Worm (Caenorhabditis elegans) whole organism, L4 larva: ENCODE results near the gene C03B1.7.

Experiments used
- D1046.2 ChIP-seq: fragments of 200-800 bp; sonication (Bioruptor generic); IDR thresholded peaks from 2 replicates; pipeline ENCODE4 v1.3.6; 2022; ENCODE audit warnings: missing genetic modification characterization, missing compliant biosample characterization
- F10B5.3 ChIP-seq: sonication (generic microtip); optimal IDR thresholded peaks from 2 replicates; lab custom pipeline; 2016; ENCODE audit warnings: mild to moderate bottlenecking, missing genetic modification characterization, missing compliant biosample characterization
- R02D3.7 ChIP-seq: fragments of 150-350 bp; sonication (generic microtip); optimal IDR thresholded peaks from 3 replicates; lab custom pipeline; 2014; ENCODE audit warnings: missing biosample characterization, missing genetic modification characterization
- T26A8.4 ChIP-seq: fragments of 200-800 bp; sonication (Bioruptor generic); IDR thresholded peaks from 2 replicates; pipeline ENCODE4 v1.3.6; 2022; ENCODE audit warnings: missing genetic modification characterization, missing compliant biosample characterization
- Y48G9A.11 ChIP-seq: fragments of 200-800 bp; sonication (Bioruptor generic); IDR thresholded peaks from 2 replicates; pipeline ENCODE4 v1.3.6; 2022; ENCODE audit warnings: missing genetic modification reagents, missing genetic modification characterization, missing compliant biosample characterization
- ZK546.5 ChIP-seq, 2 experiments: sonication (generic microtip); optimal IDR thresholded peaks; 2 replicates each; lab custom pipeline; 2017; ENCODE audit warnings: missing biosample characterization in 2 of 2, missing genetic modification characterization in 2 of 2
- aha-1 ChIP-seq: fragments of 150-350 bp; peaks from one replicate; lab custom pipeline; 2014; ENCODE audit warnings: missing biosample characterization, missing genetic modification characterization
- ama-1 ChIP-seq: fragments of 150-350 bp; optimal IDR thresholded peaks from 2 replicates; lab custom pipeline; 2014; ENCODE audit warnings: inconsistent platforms, mixed read lengths
- attf-4 ChIP-seq: sonication (generic microtip); optimal IDR thresholded peaks from 3 replicates; lab custom pipeline; 2017; ENCODE audit warnings: missing biosample characterization, missing genetic modification characterization
- ceh-62 ChIP-seq: sonication (generic microtip); optimal IDR thresholded peaks from 2 replicates; lab custom pipeline; 2017; ENCODE audit warnings: missing biosample characterization, missing genetic modification characterization
- cey-2 ChIP-seq: sonication (generic microtip); optimal IDR thresholded peaks from 3 replicates; lab custom pipeline; 2017; ENCODE audit warnings: missing genetic modification characterization, mild to moderate bottlenecking, missing compliant biosample characterization, antibody characterized with exemption, borderline replicate concordance; ENCODE audit not compliant: insufficient read depth
- daf-12 ChIP-seq: fragments of 150-350 bp; optimal IDR thresholded peaks from 2 replicates; lab custom pipeline; 2014; ENCODE audit warnings: missing biosample characterization, missing genetic modification reagents, missing genetic modification characterization
- daf-16 ChIP-seq, 3 experiments: sonication (generic microtip); optimal IDR thresholded peaks; 2 replicates each; lab custom pipeline; 2016 to 2017; ENCODE audit warnings: missing genetic modification characterization in 3 of 3, missing genetic modification reagents in 3 of 3, mild to moderate bottlenecking in 2 of 3, missing compliant biosample characterization in 2 of 3, missing biosample characterization in 1 of 3, moderate library complexity in 1 of 3
- daf-8 ChIP-seq: fragments of 200-800 bp; sonication (Bioruptor generic); IDR thresholded peaks from 2 replicates; pipeline ENCODE4 v1.3.6; 2022; ENCODE audit warnings: missing genetic modification characterization, missing compliant biosample characterization
- dmd-6 ChIP-seq: fragments of 200-800 bp; sonication (Bioruptor generic); IDR thresholded peaks from 2 replicates; pipeline ENCODE4 v1.3.6; 2022; ENCODE audit warnings: missing genetic modification reagents, missing genetic modification characterization, missing compliant biosample characterization
- dve-1 ChIP-seq: sonication (generic microtip); optimal IDR thresholded peaks from 2 replicates; lab custom pipeline; 2017; ENCODE audit warnings: antibody characterized with exemption, mild to moderate bottlenecking, missing genetic modification characterization, missing compliant biosample characterization; ENCODE audit not compliant: insufficient read depth
- egl-27 ChIP-seq: sonication (generic microtip); optimal IDR thresholded peaks from 3 replicates; lab custom pipeline; 2017; ENCODE audit warnings: missing biosample characterization, missing genetic modification reagents, missing genetic modification characterization
- egl-43 ChIP-seq: fragments of 200-800 bp; sonication (Bioruptor generic); IDR thresholded peaks from 2 replicates; pipeline ENCODE4 v1.3.6; 2022; ENCODE audit warnings: missing genetic modification reagents, missing genetic modification characterization, missing compliant biosample characterization
- fos-1 ChIP-seq: fragments of 150-350 bp; optimal IDR thresholded peaks from 2 replicates; lab custom pipeline; 2014; ENCODE audit warnings: missing biosample characterization, missing genetic modification characterization
- hif-1 ChIP-seq, 2 experiments: sonication (generic microtip); optimal IDR thresholded peaks; 2 replicates each; lab custom pipeline; 2016 to 2017; ENCODE audit warnings: missing compliant biosample characterization in 2 of 2, missing genetic modification characterization in 2 of 2, missing genetic modification reagents in 2 of 2, missing genotype in 2 of 2, mild to moderate bottlenecking in 1 of 2
- hmg-1.1 ChIP-seq: fragments of 200-800 bp; sonication (Bioruptor generic); IDR thresholded peaks from 2 replicates; pipeline ENCODE4 v1.3.6; 2022; ENCODE audit warnings: missing genetic modification reagents, missing genetic modification characterization, missing compliant biosample characterization
- jun-1 ChIP-seq: fragments of 150-350 bp; optimal IDR thresholded peaks from 2 replicates; lab custom pipeline; 2014; ENCODE audit warnings: missing biosample characterization, missing genetic modification reagents, missing genetic modification characterization
- lim-7 ChIP-seq: fragments of 200-800 bp; sonication (Bioruptor generic); IDR thresholded peaks from 2 replicates; pipeline ENCODE4 v1.3.6; 2022; ENCODE audit warnings: missing genetic modification characterization, missing compliant biosample characterization
- lin-1 ChIP-seq: fragments of 200-800 bp; sonication (Bioruptor generic); IDR thresholded peaks from 2 replicates; pipeline ENCODE4 v1.3.6; 2022; ENCODE audit warnings: missing genetic modification reagents, missing genetic modification characterization, missing compliant biosample characterization
- lin-39 ChIP-seq: fragments of 150-350 bp; optimal IDR thresholded peaks from 2 replicates; lab custom pipeline; 2014; ENCODE audit warnings: missing biosample characterization, missing genetic modification reagents, missing genetic modification characterization
- lir-3 ChIP-seq: sonication (generic microtip); optimal IDR thresholded peaks from 2 replicates; lab custom pipeline; 2016; ENCODE audit warnings: mild to moderate bottlenecking, missing genetic modification characterization, missing compliant biosample characterization
- madf-5 ChIP-seq, 2 experiments: fragments of 200-800 bp; sonication (Bioruptor generic); IDR thresholded peaks; 2 replicates each; pipeline ENCODE4 v1.3.6; 2022; ENCODE audit warnings: missing compliant biosample characterization in 2 of 2, missing genetic modification characterization in 2 of 2
- nhr-11 ChIP-seq: fragments of 150-350 bp; optimal IDR thresholded peaks from 2 replicates; lab custom pipeline; 2014; ENCODE audit warnings: missing biosample characterization, missing genetic modification characterization
- nhr-48 ChIP-seq: sonication (generic microtip); optimal IDR thresholded peaks from 2 replicates; lab custom pipeline; 2016; ENCODE audit warnings: mild to moderate bottlenecking, missing genetic modification characterization, missing compliant biosample characterization
- nhr-6 ChIP-seq: fragments of 150-350 bp; optimal IDR thresholded peaks from 2 replicates; lab custom pipeline; 2014; ENCODE audit warnings: missing biosample characterization, missing genetic modification characterization
- nhr-77 ChIP-seq: fragments of 150-350 bp; optimal IDR thresholded peaks from 2 replicates; lab custom pipeline; 2014; ENCODE audit warnings: missing biosample characterization, missing genetic modification characterization
- pqm-1 ChIP-seq: sonication (generic microtip); optimal IDR thresholded peaks from 2 replicates; lab custom pipeline; 2017; ENCODE audit warnings: missing biosample characterization, missing genetic modification characterization
- sdz-12 ChIP-seq: fragments of 200-800 bp; sonication (Bioruptor generic); optimal IDR thresholded peaks from 2 replicates; lab custom pipeline; 2018; ENCODE audit warnings: mild to moderate bottlenecking, missing genetic modification characterization, missing compliant biosample characterization
- set-16 ChIP-seq: fragments of 200-800 bp; sonication (Bioruptor generic); IDR thresholded peaks from 2 replicates; pipeline ENCODE4 v1.3.6; 2022; ENCODE audit warnings: missing genetic modification reagents, missing genetic modification characterization, missing compliant biosample characterization
- spr-1 ChIP-seq: sonication (generic microtip); optimal IDR thresholded peaks from 2 replicates; lab custom pipeline; 2016; ENCODE audit warnings: mild to moderate bottlenecking, missing genetic modification characterization, missing compliant biosample characterization
- spr-3 ChIP-seq: fragments of 200-800 bp; sonication (Bioruptor generic); optimal IDR thresholded peaks from 2 replicates; lab custom pipeline; 2018; ENCODE audit warnings: mild to moderate bottlenecking, missing genetic modification characterization, missing compliant biosample characterization
- unc-130 ChIP-seq: sonication (generic microtip); optimal IDR thresholded peaks from 2 replicates; lab custom pipeline; 2016; ENCODE audit warnings: missing genetic modification reagents, missing genetic modification characterization, missing compliant biosample characterization
- unc-39 ChIP-seq: sonication (generic microtip); optimal IDR thresholded peaks from 2 replicates; lab custom pipeline; 2017; ENCODE audit warnings: missing biosample characterization, missing genetic modification characterization
- unc-62 ChIP-seq, 3 experiments: fragments of 150-350 bp in 1 of 3; sonication (generic microtip); optimal IDR thresholded peaks in 2 of 3; peaks in 1 of 3; 1 replicate in 1 of 3; 2 replicates in 2 of 3; lab custom pipeline; 2014 to 2017; ENCODE audit warnings: missing biosample characterization in 3 of 3, missing genetic modification characterization in 3 of 3, missing genetic modification reagents in 3 of 3, missing genotype in 1 of 3
- vab-7 ChIP-seq: fragments of 200-800 bp; sonication (Bioruptor generic); IDR thresholded peaks from 2 replicates; pipeline ENCODE4 v1.3.6; 2022; ENCODE audit warnings: missing genetic modification reagents, missing genetic modification characterization, missing compliant biosample characterization
- zfp-2 ChIP-seq: sonication (generic microtip); optimal IDR thresholded peaks from 2 replicates; lab custom pipeline; 2016; ENCODE audit warnings: mild to moderate bottlenecking, missing genetic modification characterization, missing compliant biosample characterization
- zfp-3 ChIP-seq: fragments of 200-800 bp; sonication (Bioruptor generic); conservative IDR thresholded peaks from 2 replicates; pipeline ENCODE4 v1.3.6; 2022; ENCODE audit warnings: missing genetic modification reagents, missing genetic modification characterization, missing compliant biosample characterization

C03B1.7 gene

ce11 chrX:6296402-6296844, 45.2 kb upstream of the C03B1.7 start (continued):
- TF ChIP-seq ZK546.5 (tag; optimal IDR thresholded peaks at IDR 0.05; lab: Kevin White, UChicago) (peak; percentile 53 to 80), cey-2 (tag; lab: Kevin White, UChicago) (peak; percentile 56), unc-130 (GFP tag; lab: Kevin White, UChicago) (peak; percentile 40), daf-12 (tag; lab: Kevin White, UChicago) (peak; percentile 28), unc-39 (tag; lab: Kevin White, UChicago) (no peak), nhr-77 (peak; percentile 100), daf-16 (GFP tag; optimal IDR thresholded peaks at IDR 0.05; lab: Kevin White, UChicago) (peak; percentile 97 to 98), daf-16 (tag; optimal IDR thresholded peaks at IDR 0.05; lab: Kevin White, UChicago) (peak; percentile 96), sdz-12 (GFP tag; lab: Kevin White, UChicago) (peak; percentile 85), hif-1 (tag; optimal IDR thresholded peaks at IDR 0.05; lab: Kevin White, UChicago) (peak; percentile 85 to 92), unc-62 (GFP tag; optimal IDR thresholded peaks at IDR 0.05 in 1 of 2; lab: Kevin White, UChicago) (peak; percentile 93 to 100), unc-62 (tag; optimal IDR thresholded peaks at IDR 0.05; lab: Kevin White, UChicago) (peak; percentile 91), lim-7 (GFP tag; lab: Robert Waterston, UW) (peak; percentile 53; the same call in 1 of the 2 replicates), nhr-6 (tag; lab: Kevin White, UChicago) (peak; percentile 99), fos-1 (tag; lab: Kevin White, UChicago) (peak; percentile 95), madf-5 (GFP tag; IDR thresholded peaks at IDR 0.05; lab: Robert Waterston, UW) (peak; percentile 65 to 98; a peak in 3 of 4 replicates), pqm-1 (peak; percentile 46), lin-1 (GFP tag; lab: Robert Waterston, UW) (peak; percentile 94), egl-43 (GFP tag; lab: Robert Waterston, UW) (peak; percentile 100), nhr-11 (tag; lab: Kevin White, UChicago) (peak; percentile 99), R02D3.7 (tag; lab: Kevin White, UChicago) (no peak), zfp-2 (tag; lab: Kevin White, UChicago) (peak; percentile 91), lir-3 (tag; lab: Kevin White, UChicago) (peak; percentile 95), daf-8 (GFP tag; lab: Robert Waterston, UW) (0 out of 2 replicates have a peak, but pooled peaks have one; percentile 83), spr-1 (peak; percentile 98), nhr-48 (tag; lab: Kevin White, UChicago) (peak; percentile 99), spr-3 (peak; percentile 99), set-16 (GFP tag; lab: Robert Waterston, UW) (no peak), dve-1 (tag; lab: Kevin White, UChicago) (peak; percentile 100), zfp-3 (peak; percentile 97), attf-4 (tag; lab: Kevin White, UChicago) (peak; percentile 77), D1046.2 (GFP tag; lab: Robert Waterston, UW) (peak; percentile 95), hmg-1.1 (GFP tag; lab: Robert Waterston, UW) (peak; percentile 100), dmd-6 (peak; percentile 98), ceh-62 (tag; lab: Kevin White, UChicago) (no peak)
- TF ChIP-seq, all 104 proteins: peak for 96

ce11 chrX:6299641-6300240, 41.9 kb upstream of the C03B1.7 start, which contains the start of gene cest-16:
Gene cest-16 (plus strand): TSS chrX:6299942.
- TF ChIP-seq vab-7 (GFP tag; lab: Robert Waterston, UW) (no peak), unc-39 (tag; lab: Kevin White, UChicago) (no peak), unc-62 (GFP tag; optimal IDR thresholded peaks at IDR 0.05 in 1 of 2; lab: Kevin White, UChicago) (peak in 1 of 2 experiments; percentile 86), unc-62 (tag; optimal IDR thresholded peaks at IDR 0.05; lab: Kevin White, UChicago) (no peak), lir-3 (tag; lab: Kevin White, UChicago) (no peak)
- TF ChIP-seq, all 104 proteins: peak for 1

- TF ChIP-seq ama-1 (lab: Kevin White, UChicago) (no peak), jun-1 (tag; lab: Kevin White, UChicago) (no peak), nhr-11 (tag; lab: Kevin White, UChicago) (no peak), F10B5.3 (tag; lab: Kevin White, UChicago) (no peak), Y48G9A.11 (no peak), attf-4 (tag; lab: Kevin White, UChicago) (no peak), aha-1 (no peak), egl-27 (tag; lab: Kevin White, UChicago) (no peak), T26A8.4 (GFP tag; lab: Robert Waterston, UW) (no peak), zfp-2 (tag; lab: Kevin White, UChicago) (no peak), lin-39 (tag; lab: Kevin White, UChicago) (no peak)
Observed at ce11 chrX:6311391-6311790, 30.2 kb upstream of the C03B1.7 start, which contains the start of gene npr-38. Gene npr-38 (plus strand): TSS chrX:6311691.
